Worm (Caenorhabditis elegans) whole organism, L4 larva: ENCODE results near the gene irld-6.
A peak's percentile ranks its signal among the peaks of the same experiment; 100 is the strongest.

Experiments used
- D1046.2 ChIP-seq: fragments of 200-800 bp; sonication (Bioruptor generic); IDR thresholded peaks from 2 replicates; pipeline ENCODE4 v1.3.6; 2022; ENCODE audit warnings: missing genetic modification characterization, missing compliant biosample characterization
- F26F4.8 ChIP-seq: fragments of 200-800 bp; sonication (Bioruptor generic); conservative IDR thresholded peaks from 2 replicates; pipeline ENCODE4 v1.3.6; 2022; ENCODE audit warnings: missing genetic modification characterization, missing compliant biosample characterization
- F37D6.2 ChIP-seq: sonication (generic microtip); optimal IDR thresholded peaks from 2 replicates; lab custom pipeline; 2016; ENCODE audit warnings: mild to moderate bottlenecking, missing genetic modification characterization, missing compliant biosample characterization
- F44E2.7 ChIP-seq: fragments of 200-800 bp; sonication (Bioruptor generic); IDR thresholded peaks from 2 replicates; pipeline ENCODE4 v2.1.2; 2022; ENCODE audit warnings: missing genetic modification characterization, missing compliant biosample characterization
- T20F7.1 ChIP-seq: fragments of 200-800 bp; sonication (Bioruptor generic); optimal IDR thresholded peaks from 2 replicates; lab custom pipeline; 2018; ENCODE audit warnings: mild to moderate bottlenecking, missing genetic modification characterization, missing compliant biosample characterization
- ZK337.2 ChIP-seq: fragments of 200-800 bp; sonication (Bioruptor generic); IDR thresholded peaks from 2 replicates; pipeline ENCODE4 v1.3.6; 2022; ENCODE audit warnings: missing genetic modification reagents, missing genetic modification characterization, missing compliant biosample characterization
- ZK546.5 ChIP-seq, 2 experiments: sonication (generic microtip); optimal IDR thresholded peaks; 2 replicates each; lab custom pipeline; 2017; ENCODE audit warnings: missing biosample characterization in 2 of 2, missing genetic modification characterization in 2 of 2
- attf-4 ChIP-seq: sonication (generic microtip); optimal IDR thresholded peaks from 3 replicates; lab custom pipeline; 2017; ENCODE audit warnings: missing biosample characterization, missing genetic modification characterization
- ceh-20 ChIP-seq: fragments of 200-800 bp; sonication (Bioruptor generic); IDR thresholded peaks from 2 replicates; pipeline ENCODE4 v1.3.6; 2022; ENCODE audit warnings: missing genetic modification reagents, missing genetic modification characterization, missing compliant biosample characterization
- ceh-62 ChIP-seq: sonication (generic microtip); optimal IDR thresholded peaks from 2 replicates; lab custom pipeline; 2017; ENCODE audit warnings: missing biosample characterization, missing genetic modification characterization
- ceh-82 ChIP-seq: sonication (generic microtip); optimal IDR thresholded peaks from 2 replicates; lab custom pipeline; 2017; ENCODE audit warnings: missing biosample characterization, missing genetic modification characterization
- daf-12 ChIP-seq: fragments of 150-350 bp; optimal IDR thresholded peaks from 2 replicates; lab custom pipeline; 2014; ENCODE audit warnings: missing biosample characterization, missing genetic modification reagents, missing genetic modification characterization
- daf-16 ChIP-seq, 3 experiments: sonication (generic microtip); optimal IDR thresholded peaks; 2 replicates each; lab custom pipeline; 2016 to 2017; ENCODE audit warnings: missing genetic modification characterization in 3 of 3, missing genetic modification reagents in 3 of 3, mild to moderate bottlenecking in 2 of 3, missing compliant biosample characterization in 2 of 3, missing biosample characterization in 1 of 3, moderate library complexity in 1 of 3
- daf-8 ChIP-seq: fragments of 200-800 bp; sonication (Bioruptor generic); IDR thresholded peaks from 2 replicates; pipeline ENCODE4 v1.3.6; 2022; ENCODE audit warnings: missing genetic modification characterization, missing compliant biosample characterization
- dmd-6 ChIP-seq: fragments of 200-800 bp; sonication (Bioruptor generic); IDR thresholded peaks from 2 replicates; pipeline ENCODE4 v1.3.6; 2022; ENCODE audit warnings: missing genetic modification reagents, missing genetic modification characterization, missing compliant biosample characterization
- dmd-8 ChIP-seq: fragments of 200-800 bp; sonication (Bioruptor generic); IDR thresholded peaks from 2 replicates; pipeline ENCODE4 v1.3.6; 2022; ENCODE audit warnings: missing genetic modification characterization, missing compliant biosample characterization
- dve-1 ChIP-seq: sonication (generic microtip); optimal IDR thresholded peaks from 2 replicates; lab custom pipeline; 2017; ENCODE audit warnings: antibody characterized with exemption, mild to moderate bottlenecking, missing genetic modification characterization, missing compliant biosample characterization; ENCODE audit not compliant: insufficient read depth
- fos-1 ChIP-seq: fragments of 150-350 bp; optimal IDR thresholded peaks from 2 replicates; lab custom pipeline; 2014; ENCODE audit warnings: missing biosample characterization, missing genetic modification characterization
- gei-8 ChIP-seq: fragments of 200-800 bp; sonication (Bioruptor generic); optimal IDR thresholded peaks from 2 replicates; lab custom pipeline; 2018; ENCODE audit warnings: mild to moderate bottlenecking, missing genetic modification characterization, missing compliant biosample characterization
- lin-29 ChIP-seq: fragments of 200-800 bp; sonication (Bioruptor generic); IDR thresholded peaks from 2 replicates; pipeline ENCODE4 v1.3.6; 2022; ENCODE audit warnings: missing genetic modification reagents, missing genetic modification characterization, missing compliant biosample characterization
- lin-39 ChIP-seq: fragments of 150-350 bp; optimal IDR thresholded peaks from 2 replicates; lab custom pipeline; 2014; ENCODE audit warnings: missing biosample characterization, missing genetic modification reagents, missing genetic modification characterization
- lir-3 ChIP-seq: sonication (generic microtip); optimal IDR thresholded peaks from 2 replicates; lab custom pipeline; 2016; ENCODE audit warnings: mild to moderate bottlenecking, missing genetic modification characterization, missing compliant biosample characterization
- lsy-2 ChIP-seq, 2 experiments: fragments of 150-350 bp in 1 of 2; sonication (generic microtip) in 1 of 2; optimal IDR thresholded peaks; 2 replicates each; lab custom pipeline; 2014 to 2017; ENCODE audit warnings: missing biosample characterization in 2 of 2, missing genetic modification characterization in 2 of 2
- madf-9 ChIP-seq: fragments of 200-800 bp; sonication (Bioruptor generic); conservative IDR thresholded peaks from 2 replicates; pipeline ENCODE4 v1.3.6; 2022; ENCODE audit warnings: missing genetic modification reagents, missing genetic modification characterization, missing compliant biosample characterization
- mxl-2 ChIP-seq: fragments of 200-800 bp; sonication (Bioruptor generic); conservative IDR thresholded peaks from 2 replicates; pipeline ENCODE4 v1.3.6; 2022; ENCODE audit warnings: missing genetic modification reagents, missing genetic modification characterization, missing compliant biosample characterization
- mxl-3 ChIP-seq: fragments of 200-800 bp; sonication (Bioruptor generic); optimal IDR thresholded peaks from 2 replicates; lab custom pipeline; 2018; ENCODE audit warnings: mild to moderate bottlenecking, missing genetic modification characterization, missing compliant biosample characterization
- nhr-10 ChIP-seq: fragments of 150-350 bp; optimal IDR thresholded peaks from 2 replicates; lab custom pipeline; 2014; ENCODE audit warnings: missing biosample characterization, missing genetic modification characterization
- nhr-102 ChIP-seq: sonication (generic microtip); optimal IDR thresholded peaks from 2 replicates; lab custom pipeline; 2016; ENCODE audit warnings: mild to moderate bottlenecking, missing genetic modification characterization, moderate library complexity, missing compliant biosample characterization
- nhr-25 ChIP-seq: sonication (generic microtip); optimal IDR thresholded peaks from 2 replicates; lab custom pipeline; 2017; ENCODE audit warnings: missing genetic modification characterization, mild to moderate bottlenecking, missing compliant biosample characterization, antibody characterized with exemption, moderate library complexity, borderline replicate concordance; ENCODE audit not compliant: insufficient read depth
- nhr-28 ChIP-seq: fragments of 150-350 bp; optimal IDR thresholded peaks from 2 replicates; lab custom pipeline; 2014; ENCODE audit warnings: missing biosample characterization, missing genetic modification characterization
- nhr-48 ChIP-seq: sonication (generic microtip); optimal IDR thresholded peaks from 2 replicates; lab custom pipeline; 2016; ENCODE audit warnings: mild to moderate bottlenecking, missing genetic modification characterization, missing compliant biosample characterization
- nhr-76 ChIP-seq: fragments of 150-350 bp; optimal IDR thresholded peaks from 2 replicates; lab custom pipeline; 2014; ENCODE audit warnings: missing biosample characterization, missing genetic modification characterization
- pha-4 ChIP-seq, 2 experiments: fragments of 150-350 bp in 1 of 2; fragments of 200-800 bp in 1 of 2; sonication (Bioruptor generic) in 1 of 2; IDR thresholded peaks in 1 of 2; optimal IDR thresholded peaks in 1 of 2; 2 replicates each; pipeline versions ENCODE4 v1.3.6 to Lab custom; 2014 to 2022; ENCODE audit warnings: missing genetic modification characterization in 2 of 2, missing genetic modification reagents in 2 of 2, missing biosample characterization in 1 of 2, missing compliant biosample characterization in 1 of 2
- pqm-1 ChIP-seq: sonication (generic microtip); optimal IDR thresholded peaks from 2 replicates; lab custom pipeline; 2017; ENCODE audit warnings: missing biosample characterization, missing genetic modification characterization
- rbr-2 ChIP-seq: sonication (generic microtip); optimal IDR thresholded peaks from 2 replicates; lab custom pipeline; 2016; ENCODE audit warnings: missing genotype, missing genetic modification characterization, missing compliant biosample characterization
- saeg-2 ChIP-seq: fragments of 200-800 bp; sonication (Bioruptor generic); IDR thresholded peaks from 2 replicates; pipeline ENCODE4 v1.3.6; 2022; ENCODE audit warnings: missing genetic modification reagents, missing genetic modification characterization, missing compliant biosample characterization
- set-16 ChIP-seq: fragments of 200-800 bp; sonication (Bioruptor generic); IDR thresholded peaks from 2 replicates; pipeline ENCODE4 v1.3.6; 2022; ENCODE audit warnings: missing genetic modification reagents, missing genetic modification characterization, missing compliant biosample characterization
- skn-1 ChIP-seq: fragments of 150-350 bp; optimal IDR thresholded peaks from 2 replicates; lab custom pipeline; 2014; ENCODE audit warnings: missing biosample characterization, missing genetic modification characterization
- snpc-1.2 ChIP-seq: fragments of 200-800 bp; sonication (Bioruptor generic); IDR thresholded peaks from 2 replicates; pipeline ENCODE4 v1.3.6; 2022; ENCODE audit warnings: missing genetic modification reagents, missing genetic modification characterization, missing compliant biosample characterization
- tra-1 ChIP-seq: fragments of 200-800 bp; sonication (Bioruptor generic); IDR thresholded peaks from 2 replicates; pipeline ENCODE4 v1.3.6; 2022; ENCODE audit warnings: missing genetic modification reagents, missing genetic modification characterization, missing compliant biosample characterization
- unc-62 ChIP-seq, 3 experiments: fragments of 150-350 bp in 1 of 3; sonication (generic microtip); optimal IDR thresholded peaks in 2 of 3; peaks in 1 of 3; 1 replicate in 1 of 3; 2 replicates in 2 of 3; lab custom pipeline; 2014 to 2017; ENCODE audit warnings: missing biosample characterization in 3 of 3, missing genetic modification characterization in 3 of 3, missing genetic modification reagents in 3 of 3, missing genotype in 1 of 3
- zip-11 ChIP-seq: fragments of 200-800 bp; sonication (Bioruptor generic); IDR thresholded peaks from 2 replicates; pipeline ENCODE4 v1.3.6; 2022; ENCODE audit warnings: missing genetic modification characterization, missing compliant biosample characterization
- ztf-7 ChIP-seq: fragments of 150-350 bp; optimal IDR thresholded peaks from 2 replicates; lab custom pipeline; 2014; ENCODE audit warnings: missing biosample characterization, missing genetic modification characterization

irld-6 gene

ce11 chrV:10712608-10712900 lies 44.0 kb downstream of the irld-6 start (continued):
- TF ChIP-seq ceh-82 (tag; lab: Kevin White, UChicago) (no peak), pha-4 (GFP tag; IDR thresholded peaks at IDR 0.05; lab: Robert Waterston, UW) (peak; percentile 51; the same call in 1 of the 2 replicates), pha-4 (tag; optimal IDR thresholded peaks at IDR 0.05; lab: Kevin White, UChicago) (no peak), nhr-25 (tag; lab: Kevin White, UChicago) (no peak), skn-1 (tag; lab: Kevin White, UChicago) (no peak), dmd-8 (GFP tag; lab: Robert Waterston, UW) (no peak), zip-11 (GFP tag; lab: Robert Waterston, UW) (no peak), dve-1 (tag; lab: Kevin White, UChicago) (peak; percentile 7), nhr-76 (tag; lab: Kevin White, UChicago) (no peak), ZK337.2 (GFP tag; lab: Robert Waterston, UW) (no peak), T20F7.1 (no peak), lir-3 (tag; lab: Kevin White, UChicago) (no peak), gei-8 (GFP tag; lab: Kevin White, UChicago) (no peak), lin-29 (GFP tag; lab: Robert Waterston, UW) (no peak), dmd-6 (GFP tag; lab: Robert Waterston, UW) (no peak), daf-8 (GFP tag; lab: Robert Waterston, UW) (no peak), F26F4.8 (GFP tag; lab: Robert Waterston, UW) (no peak), daf-12 (no peak), nhr-102 (tag; lab: Kevin White, UChicago) (no peak), daf-16 (GFP tag; optimal IDR thresholded peaks at IDR 0.05; lab: Kevin White, UChicago) (no peak), daf-16 (tag; optimal IDR thresholded peaks at IDR 0.05; lab: Kevin White, UChicago) (no peak), ZK546.5 (tag; optimal IDR thresholded peaks at IDR 0.05; lab: Kevin White, UChicago) (no peak), tra-1 (GFP tag; lab: Robert Waterston, UW) (no peak), nhr-48 (no peak), attf-4 (tag; lab: Kevin White, UChicago) (no peak), lin-39 (tag; lab: Kevin White, UChicago) (no peak), D1046.2 (GFP tag; lab: Robert Waterston, UW) (no peak), ceh-20 (no peak), F37D6.2 (tag; lab: Kevin White, UChicago) (no peak), lsy-2 (tag; optimal IDR thresholded peaks at IDR 0.05; lab: Kevin White, UChicago) (peak in 1 of 2 experiments; percentile 22), nhr-10 (tag; lab: Kevin White, UChicago) (peak; percentile 61), madf-9 (GFP tag; lab: Robert Waterston, UW) (no peak), fos-1 (tag; lab: Kevin White, UChicago) (no peak), nhr-28 (peak; percentile 3), mxl-2 (GFP tag; lab: Robert Waterston, UW) (no peak), set-16 (GFP tag; lab: Robert Waterston, UW) (no peak), snpc-1.2 (GFP tag; lab: Robert Waterston, UW) (no peak), saeg-2 (GFP tag; lab: Robert Waterston, UW) (no peak; the same call in 1 of the 2 replicates), ztf-7 (tag; lab: Kevin White, UChicago) (no peak), unc-62 (GFP tag; optimal IDR thresholded peaks at IDR 0.05 in 1 of 2; lab: Kevin White, UChicago) (peak in 1 of 2 experiments; percentile 66), unc-62 (tag; optimal IDR thresholded peaks at IDR 0.05; lab: Kevin White, UChicago) (no peak), F44E2.7 (GFP tag; lab: Robert Waterston, UW) (no peak), mxl-3 (GFP tag; lab: Kevin White, UChicago) (no peak), rbr-2 (tag; lab: Kevin White, UChicago) (no peak), pqm-1 (no peak), ceh-62 (tag; lab: Kevin White, UChicago) (no peak)
